ENCODE assay signal across 6 fruit fly cellular contexts in genomic region chr3L:16051719-16052122, dm6.
TF ChIP-seq lines count a peak whose summit lies in the region.

TSS of gene Mbs (plus strand) at chr3L:16051959.

- peak; percentile 92 for TF ChIP-seq CTCF in S2 (optimal IDR thresholded peaks at IDR 0.05; lab: Kevin White, UChicago)
- peak; percentile 96 for TF ChIP-seq CTCF in whole organism, embryonic (GFP tag; optimal IDR thresholded peaks at IDR 0.05; lab: Kevin White, UChicago)

TF ChIP-seq in whole organism, adult, 20 proteins besides CTCF, POLR2A, EP300 and RAD21:
- TF ChIP-seq bab1 (GFP tag; optimal IDR thresholded peaks at IDR 0.05; lab: Kevin White, UChicago): peak; percentile 33
- no peak for TF ChIP-seq cic (GFP tag; optimal IDR thresholded peaks at IDR 0.05; lab: Kevin White, UChicago)
- TF ChIP-seq Mnt (GFP tag; optimal IDR thresholded peaks at IDR 0.05; lab: Kevin White, UChicago): peak; percentile 29
- peak; percentile 60 for TF ChIP-seq kay (GFP tag; lab: Kevin White, UChicago; ENCODE audit: borderline replicate concordance)
- peak; percentile 22 for TF ChIP-seq CG5204 (GFP tag; optimal IDR thresholded peaks at IDR 0.05; lab: Kevin White, UChicago)
- peak; percentile 38 for TF ChIP-seq CG7101 (tag; optimal IDR thresholded peaks at IDR 0.05; lab: Kevin White, UChicago)
- TF ChIP-seq CG7045 (GFP tag; optimal IDR thresholded peaks at IDR 0.05; lab: Kevin White, UChicago): no peak
- TF ChIP-seq CG14711 (tag; optimal IDR thresholded peaks at IDR 0.05; lab: Kevin White, UChicago): peak; percentile 27
- TF ChIP-seq toe (GFP tag; optimal IDR thresholded peaks at IDR 0.05; lab: Kevin White, UChicago): peak; percentile 29
- peak; percentile 56 for TF ChIP-seq Hr96 (GFP tag; optimal IDR thresholded peaks at IDR 0.05; lab: Kevin White, UChicago)
- TF ChIP-seq CG12768 (GFP tag; optimal IDR thresholded peaks at IDR 0.05; lab: Kevin White, UChicago): no peak
- TF ChIP-seq CG1620 (GFP tag; optimal IDR thresholded peaks at IDR 0.05; lab: Kevin White, UChicago): peak; percentile 24
- no peak for TF ChIP-seq cnc (optimal IDR thresholded peaks at IDR 0.05; lab: Kevin White, UChicago)

TF ChIP-seq in whole organism, embryonic, 481 proteins besides CTCF, POLR2A, EP300 and RAD21 (continues in another document):
- TF ChIP-seq HLH54F (GFP tag; optimal IDR thresholded peaks at IDR 0.05; lab: Kevin White, UChicago) (no peak), knrl (GFP tag; IDR thresholded peaks at IDR 0.05; lab: Robert Waterston, UW; ENCODE audit: partially characterized antibody) (peak; percentile 42), gce (GFP tag; IDR thresholded peaks at IDR 0.05; lab: Robert Waterston, UW) (no peak), CG42726 (GFP tag; IDR thresholded peaks at IDR 0.05; lab: Robert Waterston, UW; ENCODE audit: partially characterized antibody) (peak; percentile 54; the same call in 1 of the 2 replicates), onecut (GFP tag; IDR thresholded peaks at IDR 0.05; lab: Robert Waterston, UW) (peak; percentile 17; the same call in 1 of the 2 replicates), fd102C (GFP tag; optimal IDR thresholded peaks at IDR 0.05; lab: Kevin White, UChicago) (no peak), abd-A (tag; optimal IDR thresholded peaks at IDR 0.05; lab: Kevin White, UChicago) (peak; percentile 61), CG10366 (GFP tag; IDR thresholded peaks at IDR 0.05; lab: Robert Waterston, UW) (no peak; the same call in 1 of the 2 replicates), CG2129 (GFP tag; IDR thresholded peaks at IDR 0.05; lab: Robert Waterston, UW; ENCODE audit: partially characterized antibody) (peak; percentile 57; the same call in 1 of the 2 replicates), en (GFP tag; optimal IDR thresholded peaks at IDR 0.05; lab: Kevin White, UChicago) (no peak), tll (GFP tag; optimal IDR thresholded peaks at IDR 0.05; lab: Kevin White, UChicago) (no peak), sd (tag; optimal IDR thresholded peaks at IDR 0.05; lab: Kevin White, UChicago) (no peak), zen2 (GFP tag; IDR thresholded peaks at IDR 0.05; lab: Robert Waterston, UW; ENCODE audit: partially characterized antibody) (peak; percentile 64), bsh (GFP tag; optimal IDR thresholded peaks at IDR 0.05; lab: Kevin White, UChicago) (peak in 1 of 2 experiments; percentile 22), Hey (tag; optimal IDR thresholded peaks at IDR 0.05; lab: Kevin White, UChicago) (no peak), YL-1 (GFP tag; optimal IDR thresholded peaks at IDR 0.05; lab: Kevin White, UChicago) (peak; percentile 73), CG11695 (GFP tag; IDR thresholded peaks at IDR 0.05; lab: Robert Waterston, UW) (no peak), CG30431 (GFP tag; optimal IDR thresholded peaks at IDR 0.05; lab: Kevin White, UChicago) (no peak)

TF ChIP-seq in whole organism, prepupa, 60 proteins besides CTCF, POLR2A, EP300 and RAD21 (continues in another document):
- TF ChIP-seq acj6 (GFP tag; optimal IDR thresholded peaks at IDR 0.05; lab: Kevin White, UChicago) (no peak), fd85E (GFP tag; optimal IDR thresholded peaks at IDR 0.05; lab: Kevin White, UChicago) (no peak), CG8319 (GFP tag; optimal IDR thresholded peaks at IDR 0.05; lab: Kevin White, UChicago) (no peak), eg (GFP tag; IDR thresholded peaks at IDR 0.05; lab: Robert Waterston, UW) (peak; percentile 41; the same call in 1 of the 3 replicates), CG32006 (GFP tag; optimal IDR thresholded peaks at IDR 0.05; lab: Kevin White, UChicago) (no peak), dac (GFP tag; optimal IDR thresholded peaks at IDR 0.05; lab: Kevin White, UChicago) (no peak), cyc (GFP tag; optimal IDR thresholded peaks at IDR 0.05; lab: Kevin White, UChicago) (peak; percentile 9), CG6163 (GFP tag; IDR thresholded peaks at IDR 0.05; lab: Robert Waterston, UW) (no peak), CG6276 (GFP tag; optimal IDR thresholded peaks at IDR 0.05; lab: Kevin White, UChicago) (no peak), esn (GFP tag; optimal IDR thresholded peaks at IDR 0.05; lab: Kevin White, UChicago) (no peak), CG8632 (GFP tag; optimal IDR thresholded peaks at IDR 0.05; lab: Kevin White, UChicago) (no peak), Smox (GFP tag; optimal IDR thresholded peaks at IDR 0.05; lab: Kevin White, UChicago) (no peak), salr (GFP tag; optimal IDR thresholded peaks at IDR 0.05; lab: Kevin White, UChicago) (no peak), Ets21C (GFP tag; optimal IDR thresholded peaks at IDR 0.05; lab: Kevin White, UChicago) (no peak), Met (GFP tag; optimal IDR thresholded peaks at IDR 0.05; lab: Kevin White, UChicago) (peak; percentile 30), achi (GFP tag; optimal IDR thresholded peaks at IDR 0.05; lab: Kevin White, UChicago) (no peak), Gug (GFP tag; IDR thresholded peaks at IDR 0.05; lab: Robert Waterston, UW) (no peak), CG10669 (GFP tag; optimal IDR thresholded peaks at IDR 0.05; lab: Kevin White, UChicago) (no peak), ss (GFP tag; optimal IDR thresholded peaks at IDR 0.05; lab: Kevin White, UChicago) (no peak), Sox14 (GFP tag; optimal IDR thresholded peaks at IDR 0.05; lab: Kevin White, UChicago) (no peak), CG11294 (GFP tag; IDR thresholded peaks at IDR 0.05; lab: Robert Waterston, UW) (no peak), Hr38 (GFP tag; optimal IDR thresholded peaks at IDR 0.05; lab: Kevin White, UChicago) (no peak)

TF ChIP-seq in whole organism, pupa, 21 proteins besides CTCF, POLR2A, EP300 and RAD21:
- peak; percentile 10 for TF ChIP-seq CG15710 (tag; optimal IDR thresholded peaks at IDR 0.05; lab: Kevin White, UChicago)
- TF ChIP-seq CG17806 (tag; optimal IDR thresholded peaks at IDR 0.05; lab: Kevin White, UChicago): no peak
- peak; percentile 1 for TF ChIP-seq Snoo (tag; optimal IDR thresholded peaks at IDR 0.05; lab: Kevin White, UChicago)
- no peak for TF ChIP-seq CG4496 (GFP tag; IDR thresholded peaks at IDR 0.05; lab: Robert Waterston, UW)
- TF ChIP-seq CG34367 (tag; optimal IDR thresholded peaks at IDR 0.05; lab: Kevin White, UChicago): no peak
- TF ChIP-seq Pif1B (GFP tag; optimal IDR thresholded peaks at IDR 0.05; lab: Kevin White, UChicago): no peak
- peak; percentile 36; the same call in 1 of the 2 replicates for TF ChIP-seq Ets98B (GFP tag; IDR thresholded peaks at IDR 0.05; lab: Robert Waterston, UW)

TF ChIP-seq in whole organism, wandering third instar larva, 38 proteins besides CTCF, POLR2A, EP300 and RAD21:
- TF ChIP-seq Myc (optimal IDR thresholded peaks at IDR 0.05; lab: Kevin White, UChicago): no peak
- peak; percentile 37 for TF ChIP-seq brk (GFP tag; optimal IDR thresholded peaks at IDR 0.05; lab: Kevin White, UChicago)
- TF ChIP-seq HLH106 (tag; optimal IDR thresholded peaks at IDR 0.05; lab: Kevin White, UChicago): peak; percentile 24
- TF ChIP-seq woc (GFP tag; optimal IDR thresholded peaks at IDR 0.05; lab: Kevin White, UChicago): peak; percentile 42
- TF ChIP-seq Vsx2 (GFP tag; optimal IDR thresholded peaks at IDR 0.05; lab: Kevin White, UChicago; ENCODE audit: partially characterized antibody): peak; percentile 50
- TF ChIP-seq Abd-B (GFP tag; optimal IDR thresholded peaks at IDR 0.05; lab: Kevin White, UChicago): no peak
- TF ChIP-seq Rel (GFP tag; optimal IDR thresholded peaks at IDR 0.05; lab: Kevin White, UChicago): no peak
- peak; percentile 57 for TF ChIP-seq Rel (tag; optimal IDR thresholded peaks at IDR 0.05; lab: Kevin White, UChicago)
- TF ChIP-seq Sp1 (GFP tag; optimal IDR thresholded peaks at IDR 0.05; lab: Kevin White, UChicago): peak; percentile 52
- peak; percentile 42 for TF ChIP-seq Hnf4 (GFP tag; optimal IDR thresholded peaks at IDR 0.05; lab: Kevin White, UChicago)
- TF ChIP-seq lola (GFP tag; optimal IDR thresholded peaks at IDR 0.05; lab: Kevin White, UChicago): no peak
- no peak for TF ChIP-seq Mio (GFP tag; optimal IDR thresholded peaks at IDR 0.05; lab: Kevin White, UChicago)
- TF ChIP-seq tai (GFP tag; optimal IDR thresholded peaks at IDR 0.05; lab: Kevin White, UChicago): peak; percentile 32
- TF ChIP-seq h (GFP tag; optimal IDR thresholded peaks at IDR 0.05; lab: Kevin White, UChicago): no peak
- no peak for TF ChIP-seq Dif (GFP tag; optimal IDR thresholded peaks at IDR 0.05; lab: Kevin White, UChicago; ENCODE audit: partially characterized antibody)
